Worm (Caenorhabditis elegans) whole organism, young adult: ENCODE measurements around the gene ncl-1.
"Not testable (repeated sequence)": the region's sequence is repeated elsewhere in the genome, so short reads cannot be mapped to it uniquely, and the experiment has no call there.

Source experiments
- F57C9.4 ChIP-seq: sonication (generic microtip); optimal IDR thresholded peaks from 2 replicates; lab custom pipeline; 2017; ENCODE audit warnings: mild to moderate bottlenecking, missing genetic modification characterization, missing compliant biosample characterization
- hmg-20 ChIP-seq: fragments of 200-800 bp; sonication (Bioruptor generic); IDR thresholded peaks from 2 replicates; pipeline ENCODE4 v1.3.6; 2022; ENCODE audit warnings: missing genetic modification reagents, missing genetic modification characterization, missing compliant biosample characterization
- snpc-4 ChIP-seq, 5 experiments: fragments of 150-350 bp in 1 of 5; sonication (generic microtip) in 4 of 5; optimal IDR thresholded peaks; 2 replicates each; lab custom pipeline; 2014 to 2018; ENCODE audit warnings: missing genetic modification characterization in 5 of 5, missing biosample characterization in 3 of 5, antibody characterized with exemption in 2 of 5, mild to moderate bottlenecking in 2 of 5, missing compliant biosample characterization in 2 of 5, missing genotype in 2 of 5, moderate library complexity in 2 of 5, missing genetic modification reagents in 1 of 5
- unc-130 ChIP-seq: sonication (generic microtip); optimal IDR thresholded peaks from 2 replicates; lab custom pipeline; 2016; ENCODE audit warnings: missing genetic modification reagents, missing genetic modification characterization, missing compliant biosample characterization
- unc-62 ChIP-seq: fragments of 150-350 bp; optimal IDR thresholded peaks from 2 replicates; lab custom pipeline; 2014; ENCODE audit warnings: missing biosample characterization, missing genetic modification reagents, missing genetic modification characterization
- zfh-2 ChIP-seq: fragments of 200-800 bp; sonication (Bioruptor generic); conservative IDR thresholded peaks from 2 replicates; pipeline ENCODE4 v1.3.6; 2022; ENCODE audit warnings: missing genetic modification reagents, missing genetic modification characterization, missing compliant biosample characterization

DNA sequence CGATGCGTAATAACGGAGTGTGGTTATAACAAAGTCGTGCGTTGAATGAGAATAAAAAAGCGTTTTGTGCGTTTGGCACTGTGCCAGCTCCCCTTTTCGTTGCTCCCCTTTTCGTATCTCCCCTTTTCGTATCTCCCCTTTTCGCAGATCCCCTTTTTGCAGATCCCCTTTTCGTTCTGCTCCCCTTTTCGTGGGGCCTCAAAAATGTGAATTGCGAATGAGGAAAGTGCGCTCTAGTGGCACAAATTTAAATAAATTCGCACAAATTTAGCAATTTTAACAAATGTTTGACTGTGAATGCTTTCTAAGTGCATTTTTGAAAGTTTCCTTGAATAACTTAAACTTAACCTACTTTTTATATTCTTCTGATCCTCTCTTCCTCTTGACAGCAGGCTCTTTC is 10.7 kb upstream of the ncl-1 start:
- TF ChIP-seq unc-130 (GFP tag; lab: Kevin White, UChicago); snpc-4 (GFP tag; optimal IDR thresholded peaks at IDR 0.05; lab: Kevin White, UChicago); snpc-4 (tag; optimal IDR thresholded peaks at IDR 0.05; lab: Kevin White, UChicago); zfh-2; hmg-20 (GFP tag; lab: Robert Waterston, UW); unc-62 (GFP tag; lab: Kevin White, UChicago); F57C9.4 (tag; lab: Kevin White, UChicago): not testable (repeated sequence)
